Fruit fly (Drosophila melanogaster): Measurements from ENCODE around the gene mus304.

mus304 gene

DNA sequence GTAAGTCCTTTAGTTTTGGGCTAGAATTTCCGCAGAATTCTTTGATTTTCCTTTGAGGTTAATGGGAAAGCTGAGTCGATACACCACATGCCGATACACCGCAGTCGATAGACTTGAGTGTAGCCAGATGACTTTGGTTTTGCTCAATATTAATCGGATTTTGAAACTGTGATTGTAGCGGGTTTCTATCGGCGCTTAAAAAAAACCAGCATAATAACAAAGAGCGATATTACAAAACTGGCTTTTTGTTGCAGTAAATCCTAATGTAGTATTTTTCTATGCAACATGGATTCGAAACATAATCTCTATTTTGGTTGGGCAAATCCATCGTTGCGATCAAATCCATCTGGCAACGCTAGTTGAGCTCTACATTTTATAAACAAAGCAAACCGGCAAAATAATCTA lies at the start of gene mus304, which contains the start of gene Polr3D:
mus304 (plus strand) TSS at position 356 of the 405 bp plus-strand sequence.
Polr3D (minus strand) TSS at position 116 of the 405 bp plus-strand sequence.
- TF ChIP-seq Mnt (GFP tag; optimal IDR thresholded peaks at IDR 0.05), result peak; percentile 50
- TF ChIP-seq CG1620 (GFP tag; optimal IDR thresholded peaks at IDR 0.05), result peak; percentile 29
- TF ChIP-seq Crg-1 (GFP tag; optimal IDR thresholded peaks at IDR 0.05), result peak; percentile 40
- no peak for TF ChIP-seq tj (GFP tag; optimal IDR thresholded peaks at IDR 0.05)
- no peak for TF ChIP-seq pad (GFP tag; optimal IDR thresholded peaks at IDR 0.05)
- no peak for TF ChIP-seq CG33017 (tag; optimal IDR thresholded peaks at IDR 0.05)
- no peak for TF ChIP-seq CG5204 (GFP tag; optimal IDR thresholded peaks at IDR 0.05)
- TF ChIP-seq Clk (GFP tag; optimal IDR thresholded peaks at IDR 0.05), result no peak
- no peak for TF ChIP-seq ovo (GFP tag; optimal IDR thresholded peaks at IDR 0.05)
- peak; percentile 2 for TF ChIP-seq CG14711 (tag; optimal IDR thresholded peaks at IDR 0.05)
- TF ChIP-seq bab1 (GFP tag; optimal IDR thresholded peaks at IDR 0.05), result peak; percentile 29
- TF ChIP-seq Hr96 (GFP tag; optimal IDR thresholded peaks at IDR 0.05), result no peak
- TF ChIP-seq toe (GFP tag; optimal IDR thresholded peaks at IDR 0.05), result peak; percentile 76
- TF ChIP-seq cic (GFP tag; optimal IDR thresholded peaks at IDR 0.05), result no peak
- peak; percentile 21 for TF ChIP-seq CG7101 (tag; optimal IDR thresholded peaks at IDR 0.05)
- no peak for TF ChIP-seq cnc (optimal IDR thresholded peaks at IDR 0.05)
- peak; percentile 7 for TF ChIP-seq CG11617 (GFP tag; optimal IDR thresholded peaks at IDR 0.05)
- TF ChIP-seq CG7045 (GFP tag; optimal IDR thresholded peaks at IDR 0.05), result peak; percentile 3
- no peak for TF ChIP-seq kay (GFP tag; ENCODE audit: borderline replicate concordance)
- no peak for TF ChIP-seq CG12768 (GFP tag; optimal IDR thresholded peaks at IDR 0.05)

DNA sequence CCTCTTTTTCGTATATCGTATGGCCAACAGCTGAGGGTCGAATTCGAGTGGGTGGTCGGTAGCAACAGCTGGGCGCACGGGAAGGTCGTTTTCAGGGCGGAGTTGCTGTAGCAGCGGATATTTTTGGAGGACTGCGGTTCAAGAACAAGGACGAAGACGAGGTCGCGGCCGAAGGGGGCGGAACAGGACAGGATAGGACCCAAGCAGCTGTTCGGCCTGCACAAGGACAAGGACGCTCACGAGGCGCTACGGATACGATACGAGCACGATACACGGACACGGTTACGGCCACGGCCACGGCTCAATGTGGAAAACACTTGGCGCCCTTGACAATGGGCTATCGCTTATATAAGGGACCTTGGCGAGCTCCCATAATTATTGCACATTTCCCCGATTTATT lies 48.4 kb upstream of the mus304 start:
- TF ChIP-seq CG11617 (GFP tag; optimal IDR thresholded peaks at IDR 0.05) (no peak), kay (GFP tag; ENCODE audit: borderline replicate concordance) (no peak), Hr96 (GFP tag; optimal IDR thresholded peaks at IDR 0.05) (no peak), Mnt (GFP tag; optimal IDR thresholded peaks at IDR 0.05) (no peak)

- TF ChIP-seq CG5204 (GFP tag; optimal IDR thresholded peaks at IDR 0.05) (no peak), toe (GFP tag; optimal IDR thresholded peaks at IDR 0.05) (no peak), CG11617 (GFP tag; optimal IDR thresholded peaks at IDR 0.05) (no peak), ovo (GFP tag; optimal IDR thresholded peaks at IDR 0.05) (no peak), kay (GFP tag; ENCODE audit: borderline replicate concordance) (peak; percentile 18), CG12768 (GFP tag; optimal IDR thresholded peaks at IDR 0.05) (no peak), pad (GFP tag; optimal IDR thresholded peaks at IDR 0.05) (no peak), CG33017 (tag; optimal IDR thresholded peaks at IDR 0.05) (peak; percentile 60), CG7045 (GFP tag; optimal IDR thresholded peaks at IDR 0.05) (peak; percentile 22), CG1620 (GFP tag; optimal IDR thresholded peaks at IDR 0.05) (no peak), Mnt (GFP tag; optimal IDR thresholded peaks at IDR 0.05) (no peak), Hr96 (GFP tag; optimal IDR thresholded peaks at IDR 0.05) (no peak), cic (GFP tag; optimal IDR thresholded peaks at IDR 0.05) (peak; percentile 38), CG7101 (tag; optimal IDR thresholded peaks at IDR 0.05) (no peak), CG14711 (tag; optimal IDR thresholded peaks at IDR 0.05) (peak; percentile 7), tj (GFP tag; optimal IDR thresholded peaks at IDR 0.05) (no peak), cnc (optimal IDR thresholded peaks at IDR 0.05) (no peak), Crg-1 (GFP tag; optimal IDR thresholded peaks at IDR 0.05) (no peak), Clk (GFP tag; optimal IDR thresholded peaks at IDR 0.05) (no peak), bab1 (GFP tag; optimal IDR thresholded peaks at IDR 0.05) (no peak)
Measured at dm6 chr3L:18061713-18062365, 47.8 kb upstream of the mus304 start.

dm6 chr3L:18062959-18063510 lies 46.6 kb upstream of the mus304 start:
- TF ChIP-seq CG5204 (GFP tag; optimal IDR thresholded peaks at IDR 0.05), result peak; percentile 75
- peak; percentile 9 for TF ChIP-seq ovo (GFP tag; optimal IDR thresholded peaks at IDR 0.05)
- TF ChIP-seq Mnt (GFP tag; optimal IDR thresholded peaks at IDR 0.05), result peak; percentile 47
- peak; percentile 78 for TF ChIP-seq CG14711 (tag; optimal IDR thresholded peaks at IDR 0.05)
- peak; percentile 75 for TF ChIP-seq cic (GFP tag; optimal IDR thresholded peaks at IDR 0.05)
- peak; percentile 87 for TF ChIP-seq CG7045 (GFP tag; optimal IDR thresholded peaks at IDR 0.05)
- peak; percentile 65 for TF ChIP-seq toe (GFP tag; optimal IDR thresholded peaks at IDR 0.05)
- peak; percentile 46 for TF ChIP-seq Crg-1 (GFP tag; optimal IDR thresholded peaks at IDR 0.05)
- peak; percentile 87 for TF ChIP-seq kay (GFP tag; ENCODE audit: borderline replicate concordance)
- TF ChIP-seq CG1620 (GFP tag; optimal IDR thresholded peaks at IDR 0.05), result no peak
- TF ChIP-seq Hr96 (GFP tag; optimal IDR thresholded peaks at IDR 0.05), result peak; percentile 30
- TF ChIP-seq tj (GFP tag; optimal IDR thresholded peaks at IDR 0.05), result peak; percentile 70
- peak; percentile 85 for TF ChIP-seq CG11617 (GFP tag; optimal IDR thresholded peaks at IDR 0.05)
- peak; percentile 85 for TF ChIP-seq CG12768 (GFP tag; optimal IDR thresholded peaks at IDR 0.05)
- peak; percentile 62 for TF ChIP-seq pad (GFP tag; optimal IDR thresholded peaks at IDR 0.05)
- TF ChIP-seq CG33017 (tag; optimal IDR thresholded peaks at IDR 0.05), result peak; percentile 91
- peak in 1 of 2 experiments; percentile 23 for TF ChIP-seq cnc (optimal IDR thresholded peaks at IDR 0.05)
- peak; percentile 60 for TF ChIP-seq bab1 (GFP tag; optimal IDR thresholded peaks at IDR 0.05)
- TF ChIP-seq CG7101 (tag; optimal IDR thresholded peaks at IDR 0.05), result peak; percentile 83
- peak; percentile 13 for TF ChIP-seq Clk (GFP tag; optimal IDR thresholded peaks at IDR 0.05)

DNA sequence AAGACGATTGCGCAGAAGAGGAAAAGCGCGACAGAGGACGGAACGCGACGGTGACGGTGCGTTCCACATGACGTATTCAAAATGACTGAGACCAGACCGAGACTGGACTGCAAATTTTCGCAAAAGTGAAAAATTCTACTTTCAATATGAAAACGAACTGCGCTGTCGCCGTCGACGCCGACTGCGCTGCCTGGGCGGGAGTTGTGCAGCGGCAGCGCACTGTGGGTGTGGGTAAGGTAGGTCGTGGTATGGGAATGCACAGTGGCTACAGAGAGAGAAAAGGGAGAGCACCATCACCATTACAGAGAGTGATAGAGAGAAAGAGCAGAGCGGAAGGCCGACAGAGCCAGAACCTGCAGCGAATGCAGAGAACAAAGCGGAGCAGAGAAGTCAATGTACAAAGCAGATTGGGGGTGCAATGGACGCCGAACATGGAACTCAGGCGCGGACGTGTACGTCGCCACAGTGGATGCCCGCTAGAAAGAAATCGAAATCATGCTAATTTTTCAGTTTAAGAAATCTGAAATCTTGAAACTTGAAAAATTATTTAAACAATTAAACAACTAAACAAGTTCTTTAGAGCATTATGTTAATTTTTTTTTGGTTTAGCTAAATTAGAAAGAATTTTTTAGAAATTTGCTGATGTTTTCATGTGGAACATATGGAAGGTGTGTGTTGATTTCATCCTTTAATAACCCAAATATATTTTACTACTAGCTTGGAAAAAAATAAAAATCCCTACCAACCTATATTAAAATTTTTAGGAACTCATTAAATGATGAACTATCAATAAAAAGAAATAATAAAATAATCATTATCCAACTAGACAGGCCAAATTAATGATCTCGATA lies 44.8 kb upstream of the mus304 start, which contains the start of gene Eip75B:
Eip75B (minus strand) TSS at position 65 of the 851 bp plus-strand sequence.
- TF ChIP-seq CG11617 (GFP tag; optimal IDR thresholded peaks at IDR 0.05) (no peak), kay (GFP tag; ENCODE audit: borderline replicate concordance) (no peak), toe (GFP tag; optimal IDR thresholded peaks at IDR 0.05) (no peak), CG1620 (GFP tag; optimal IDR thresholded peaks at IDR 0.05) (no peak), tj (GFP tag; optimal IDR thresholded peaks at IDR 0.05) (no peak), CG5204 (GFP tag; optimal IDR thresholded peaks at IDR 0.05) (peak; percentile 25), CG14711 (tag; optimal IDR thresholded peaks at IDR 0.05) (no peak), CG7045 (GFP tag; optimal IDR thresholded peaks at IDR 0.05) (no peak), CG33017 (tag; optimal IDR thresholded peaks at IDR 0.05) (no peak)
